Worm (Caenorhabditis elegans): ENCODE data around the gene F10E7.2.

ce11 chrII:7075564-7076228 is 46.3 kb upstream of the F10E7.2 start, which contains the start of gene T02G5.7:
- no peak for TF ChIP-seq ama-1 (optimal IDR thresholded peaks at IDR 0.05)
- no peak for TF ChIP-seq flt-1 (GFP tag; IDR thresholded peaks at IDR 0.05)
- no peak for TF ChIP-seq tra-4 (tag; optimal IDR thresholded peaks at IDR 0.05)
- no peak for TF ChIP-seq scrt-1 (GFP tag; IDR thresholded peaks at IDR 0.05)
- no peak for TF ChIP-seq ceh-36 (tag; optimal IDR thresholded peaks at IDR 0.05)
- TF ChIP-seq ets-7 (tag; optimal IDR thresholded peaks at IDR 0.05): no peak
- TF ChIP-seq B0310.2 (tag; optimal IDR thresholded peaks at IDR 0.05): no peak
- no peak for TF ChIP-seq tbx-37 (GFP tag; conservative IDR thresholded peaks at IDR 0.05)
- no peak for TF ChIP-seq aly-1 (tag; optimal IDR thresholded peaks at IDR 0.05)
- TF ChIP-seq tbx-11 (GFP tag; IDR thresholded peaks at IDR 0.05): no peak
- TF ChIP-seq sea-1 (GFP tag; conservative IDR thresholded peaks at IDR 0.05): no peak
- no peak for TF ChIP-seq F13C5.2 (tag; optimal IDR thresholded peaks at IDR 0.05)
- TF ChIP-seq hmbx-1 (tag; optimal IDR thresholded peaks at IDR 0.05): no peak

Data from whole organism, early embryonic.